Worm (Caenorhabditis elegans): ENCODE results near the gene F34D10.9.
A peak's percentile ranks its signal among the peaks of the same experiment; 100 is the strongest.

The F34D10.9 gene

ce11 chrIII:3738331-3738730, 8.9 kb upstream of the F34D10.9 start:
- TF ChIP-seq ceh-14 (tag; optimal IDR thresholded peaks at IDR 0.05): no peak
- TF ChIP-seq odd-2 (tag; optimal IDR thresholded peaks at IDR 0.05): no peak
- TF ChIP-seq ceh-45 (GFP tag; IDR thresholded peaks at IDR 0.05): no peak

ce11 chrIII:3737742-3738141, 8.3 kb upstream of the F34D10.9 start:
- TF ChIP-seq nhr-232 (tag; optimal IDR thresholded peaks at IDR 0.05) (no peak), pax-1 (tag; optimal IDR thresholded peaks at IDR 0.05) (no peak), dve-1 (tag; optimal IDR thresholded peaks at IDR 0.05) (no peak), madf-2 (tag; optimal IDR thresholded peaks at IDR 0.05) (no peak), pag-3 (tag; optimal IDR thresholded peaks at IDR 0.05; ENCODE audit: borderline replicate concordance) (no peak)

- no peak for TF ChIP-seq unc-55 (GFP tag; optimal IDR thresholded peaks at IDR 0.05)
- TF ChIP-seq C08G9.2 (tag; optimal IDR thresholded peaks at IDR 0.05): no peak
- TF ChIP-seq ceh-14 (tag; optimal IDR thresholded peaks at IDR 0.05): no peak
- TF ChIP-seq hlh-15 (tag; optimal IDR thresholded peaks at IDR 0.05): no peak
- no peak for TF ChIP-seq T23F11.4 (GFP tag; optimal IDR thresholded peaks at IDR 0.05)
- no peak for TF ChIP-seq nhr-11 (tag; optimal IDR thresholded peaks at IDR 0.05)
- TF ChIP-seq ceh-22 (tag; optimal IDR thresholded peaks at IDR 0.05): no peak
- no peak for TF ChIP-seq nhr-232 (tag; optimal IDR thresholded peaks at IDR 0.05)
- no peak for TF ChIP-seq ceh-30 (tag; optimal IDR thresholded peaks at IDR 0.05)
- no peak for TF ChIP-seq fkh-10 (GFP tag; optimal IDR thresholded peaks at IDR 0.05)
- no peak for TF ChIP-seq gmeb-2 (tag; optimal IDR thresholded peaks at IDR 0.05)
- no peak for TF ChIP-seq ceh-19 (GFP tag; optimal IDR thresholded peaks at IDR 0.05)
- no peak for TF ChIP-seq elt-2 (tag; optimal IDR thresholded peaks at IDR 0.05)
- TF ChIP-seq lim-6 (tag; optimal IDR thresholded peaks at IDR 0.05): no peak
- no peak for TF ChIP-seq ceh-24 (tag; optimal IDR thresholded peaks at IDR 0.05)
- no peak for TF ChIP-seq pha-4 (tag; optimal IDR thresholded peaks at IDR 0.05)
- TF ChIP-seq ceh-6 (GFP tag; optimal IDR thresholded peaks at IDR 0.05): no peak
- no peak for TF ChIP-seq pax-1 (tag; optimal IDR thresholded peaks at IDR 0.05)
- TF ChIP-seq eyg-1 (tag; optimal IDR thresholded peaks at IDR 0.05): no peak
Measured at ce11 chrIII:3736302-3736701, 6.9 kb upstream of the F34D10.9 start, which contains the start of gene F34D10.4. Gene F34D10.4, plus strand, starts transcription at chrIII:3736602.

- TF ChIP-seq eyg-1 (tag; optimal IDR thresholded peaks at IDR 0.05): no peak
- TF ChIP-seq sox-4 (tag; optimal IDR thresholded peaks at IDR 0.05): no peak
- TF ChIP-seq ref-2 (tag; optimal IDR thresholded peaks at IDR 0.05): no peak
- no peak for TF ChIP-seq ceh-34 (tag; optimal IDR thresholded peaks at IDR 0.05)
- no peak for TF ChIP-seq Y22D7AL.16 (tag; optimal IDR thresholded peaks at IDR 0.05)
- TF ChIP-seq nhr-232 (tag; optimal IDR thresholded peaks at IDR 0.05): no peak
- no peak for TF ChIP-seq dmd-4 (tag; optimal IDR thresholded peaks at IDR 0.05; ENCODE audit: borderline replicate concordance)
- peak; percentile 69 for TF ChIP-seq hlh-30 (tag; optimal IDR thresholded peaks at IDR 0.05; ENCODE audit: insufficient read depth)
- TF ChIP-seq ceh-31 (tag; optimal IDR thresholded peaks at IDR 0.05): peak; percentile 6
Measured at ce11 chrIII:3735509-3736255, 6.3 kb upstream of the F34D10.9 start.

ce11 chrIII:3734990-3735389, 5.6 kb upstream of the F34D10.9 start, which contains the start of gene evl-18:
Gene evl-18, minus strand, starts transcription at chrIII:3735039.
- TF ChIP-seq npax-4 (tag; optimal IDR thresholded peaks at IDR 0.05) (no peak), pqm-1 (tag; optimal IDR thresholded peaks at IDR 0.05) (no peak), ceh-18 (tag; optimal IDR thresholded peaks at IDR 0.05) (no peak), ceh-48 (tag; optimal IDR thresholded peaks at IDR 0.05) (no peak), pag-3 (tag; optimal IDR thresholded peaks at IDR 0.05; ENCODE audit: borderline replicate concordance) (no peak), lin-11 (tag; optimal IDR thresholded peaks at IDR 0.05) (no peak), fax-1 (tag; optimal IDR thresholded peaks at IDR 0.05) (no peak), pax-1 (tag; optimal IDR thresholded peaks at IDR 0.05) (no peak), ceh-2 (tag; optimal IDR thresholded peaks at IDR 0.05) (no peak), unc-3 (GFP tag; conservative IDR thresholded peaks at IDR 0.05) (no peak), unc-3 (tag; optimal IDR thresholded peaks at IDR 0.05) (no peak), C38D4.7 (GFP tag; optimal IDR thresholded peaks at IDR 0.05) (no peak), hlh-6 (tag; optimal IDR thresholded peaks at IDR 0.05) (no peak), ceh-9 (tag; optimal IDR thresholded peaks at IDR 0.05) (no peak)

All from whole organism, late embryonic.